Worm (Caenorhabditis elegans): ENCODE results near the gene tmem-258.

ce11 chrV:7084612-7085139 lies 21.7 kb downstream of the tmem-258 start, which contains the start of gene mys-1:
- no peak for TF ChIP-seq elt-3 (tag; optimal IDR thresholded peaks at IDR 0.05)
- TF ChIP-seq unc-86 (tag; optimal IDR thresholded peaks at IDR 0.05), result peak; percentile 59
- TF ChIP-seq fkh-4 (tag; optimal IDR thresholded peaks at IDR 0.05; ENCODE audit: borderline replicate concordance), result peak; percentile 72
- no peak for TF ChIP-seq nhr-76 (tag; optimal IDR thresholded peaks at IDR 0.05)
- TF ChIP-seq lin-39 (tag; optimal IDR thresholded peaks at IDR 0.05), result peak; percentile 29
- peak; percentile 86 to 94 (median 90) for TF ChIP-seq dpl-1 (GFP tag; optimal IDR thresholded peaks at IDR 0.05)
- TF ChIP-seq lin-13 (GFP tag; optimal IDR thresholded peaks at IDR 0.05), result peak; percentile 34
- TF ChIP-seq sptf-1 (tag; optimal IDR thresholded peaks at IDR 0.05), result no peak
- TF ChIP-seq tbx-2 (tag; optimal IDR thresholded peaks at IDR 0.05), result peak; percentile 84
- no peak for TF ChIP-seq tlp-1 (tag; optimal IDR thresholded peaks at IDR 0.05)
- peak; percentile 48 to 54 for TF ChIP-seq lsy-2 (tag; optimal IDR thresholded peaks at IDR 0.05)
- peak; percentile 17 for TF ChIP-seq snpc-4 (tag; optimal IDR thresholded peaks at IDR 0.05)

All from whole organism, L1 larva.